Worm (Caenorhabditis elegans) whole organism, young adult: Measurements from ENCODE around the gene C06A1.7.

Experiments used
- F22D6.2 ChIP-seq: sonication (generic microtip); optimal IDR thresholded peaks from 2 replicates; lab custom pipeline; 2016; ENCODE audit warnings: mild to moderate bottlenecking, missing genetic modification characterization, missing compliant biosample characterization
- F52B5.7 ChIP-seq: sonication (generic microtip); optimal IDR thresholded peaks from 2 replicates; lab custom pipeline; 2016; ENCODE audit warnings: mild to moderate bottlenecking, missing genetic modification characterization, missing compliant biosample characterization
- K11D2.4 ChIP-seq: fragments of 200-800 bp; sonication (Bioruptor generic); IDR thresholded peaks from 2 replicates; pipeline ENCODE4 v1.3.6; 2022; ENCODE audit warnings: missing genetic modification reagents, missing genetic modification characterization, missing compliant biosample characterization
- Y53F4B.3 ChIP-seq: fragments of 200-800 bp; sonication (Bioruptor generic); IDR thresholded peaks from 2 replicates; pipeline ENCODE4 v1.3.6; 2022; ENCODE audit warnings: missing genetic modification reagents, missing genetic modification characterization, missing compliant biosample characterization
- Y56A3A.18 ChIP-seq: fragments of 200-800 bp; sonication (Bioruptor generic); IDR thresholded peaks from 2 replicates; pipeline ENCODE4 v1.3.6; 2022; ENCODE audit warnings: missing genetic modification reagents, missing genetic modification characterization, missing compliant biosample characterization
- Y67H2A.10 ChIP-seq: fragments of 200-800 bp; sonication (Bioruptor generic); conservative IDR thresholded peaks from 2 replicates; pipeline ENCODE4 v1.3.6; 2022; ENCODE audit warnings: missing genetic modification reagents, missing genetic modification characterization, missing compliant biosample characterization
- atf-7 ChIP-seq: sonication (generic microtip); optimal IDR thresholded peaks from 2 replicates; lab custom pipeline; 2017; ENCODE audit warnings: mild to moderate bottlenecking, missing genetic modification characterization, missing compliant biosample characterization
- ceh-100 ChIP-seq: fragments of 200-800 bp; sonication (Bioruptor generic); IDR thresholded peaks from 2 replicates; pipeline ENCODE4 v1.3.6; 2022; ENCODE audit warnings: missing genetic modification reagents, missing genetic modification characterization, missing compliant biosample characterization
- ceh-58 ChIP-seq: fragments of 200-800 bp; sonication (Bioruptor generic); IDR thresholded peaks from 2 replicates; pipeline ENCODE4 v1.3.6; 2022; ENCODE audit warnings: missing genetic modification characterization, missing compliant biosample characterization
- ceh-91 ChIP-seq: fragments of 200-800 bp; sonication (Bioruptor generic); IDR thresholded peaks from 2 replicates; pipeline ENCODE4 v1.3.6; 2022; ENCODE audit warnings: missing genetic modification reagents, missing genetic modification characterization, missing compliant biosample characterization
- ets-4 ChIP-seq: fragments of 200-800 bp; sonication (Bioruptor generic); optimal IDR thresholded peaks from 2 replicates; lab custom pipeline; 2018; ENCODE audit warnings: mild to moderate bottlenecking, missing genetic modification characterization, missing compliant biosample characterization
- fkh-3 ChIP-seq: sonication (generic microtip); optimal IDR thresholded peaks from 2 replicates; lab custom pipeline; 2016; ENCODE audit warnings: mild to moderate bottlenecking, missing genetic modification characterization, missing compliant biosample characterization
- him-1 ChIP-seq: sonication (generic microtip); optimal IDR thresholded peaks from 2 replicates; lab custom pipeline; 2016; ENCODE audit warnings: missing genotype, missing genetic modification reagents, missing genetic modification characterization, missing compliant biosample characterization
- let-526 ChIP-seq: fragments of 200-800 bp; sonication (Bioruptor generic); IDR thresholded peaks from 2 replicates; pipeline ENCODE4 v1.3.6; 2022; ENCODE audit warnings: missing genetic modification reagents, missing genetic modification characterization, missing compliant biosample characterization
- let-607 ChIP-seq, 2 experiments: fragments of 200-800 bp in 1 of 2; sonication (Bioruptor generic) in 1 of 2; sonication (generic microtip) in 1 of 2; optimal IDR thresholded peaks; 2 replicates each; lab custom pipeline; 2016 to 2018; ENCODE audit warnings: mild to moderate bottlenecking in 2 of 2, missing compliant biosample characterization in 2 of 2, missing genetic modification characterization in 2 of 2, moderate library complexity in 2 of 2, missing genotype in 1 of 2
- lin-35 ChIP-seq, 3 experiments: fragments of 150-350 bp in 2 of 3; sonication (generic microtip) in 1 of 3; optimal IDR thresholded peaks; 2 replicates each; lab custom pipeline; 2014 to 2018; ENCODE audit warnings: missing biosample characterization in 3 of 3, missing genetic modification characterization in 3 of 3, missing genetic modification reagents in 3 of 3
- lin-54 ChIP-seq: fragments of 200-800 bp; sonication (Bioruptor generic); optimal IDR thresholded peaks from 2 replicates; lab custom pipeline; 2018; ENCODE audit warnings: mild to moderate bottlenecking, missing genetic modification characterization, missing compliant biosample characterization
- madf-6 ChIP-seq: fragments of 200-800 bp; sonication (Bioruptor generic); IDR thresholded peaks from 2 replicates; pipeline ENCODE4 v1.3.6; 2022; ENCODE audit warnings: missing genetic modification reagents, missing genetic modification characterization, missing compliant biosample characterization
- mxl-1 ChIP-seq: sonication (generic microtip); optimal IDR thresholded peaks from 2 replicates; lab custom pipeline; 2016; ENCODE audit warnings: missing genetic modification characterization, missing compliant biosample characterization
- nhr-120 ChIP-seq: fragments of 200-800 bp; sonication (Bioruptor generic); IDR thresholded peaks from 2 replicates; pipeline ENCODE4 v1.3.6; 2022; ENCODE audit warnings: missing genetic modification characterization, missing compliant biosample characterization
- nhr-90 ChIP-seq: sonication (generic microtip); optimal IDR thresholded peaks from 2 replicates; lab custom pipeline; 2016; ENCODE audit warnings: missing genotype, mild to moderate bottlenecking, missing genetic modification characterization, missing compliant biosample characterization
- pbrm-1 ChIP-seq: fragments of 200-800 bp; sonication (Bioruptor generic); IDR thresholded peaks from 2 replicates; pipeline ENCODE4 v1.3.6; 2022; ENCODE audit warnings: missing genetic modification reagents, missing genetic modification characterization, missing compliant biosample characterization
- pha-4 ChIP-seq: fragments of 150-350 bp; sonication (generic microtip); optimal IDR thresholded peaks from 2 replicates; lab custom pipeline; 2014; ENCODE audit warnings: missing biosample characterization, missing genetic modification reagents, missing genetic modification characterization
- rcor-1 ChIP-seq: fragments of 200-800 bp; sonication (Bioruptor generic); IDR thresholded peaks from 2 replicates; pipeline ENCODE4 v1.3.6; 2022; ENCODE audit warnings: missing genetic modification reagents, missing genetic modification characterization, missing compliant biosample characterization
- rpc-1 ChIP-seq, 2 experiments: fragments of 150-350 bp in 1 of 2; sonication (generic microtip) in 1 of 2; optimal IDR thresholded peaks; 2 replicates each; lab custom pipeline; 2014 to 2018; ENCODE audit warnings: missing biosample characterization in 1 of 2, missing genetic modification characterization in 1 of 2, missing genetic modification reagents in 1 of 2, missing genotype in 1 of 2
- somi-1 ChIP-seq: fragments of 200-800 bp; sonication (Bioruptor generic); optimal IDR thresholded peaks from 2 replicates; lab custom pipeline; 2018; ENCODE audit warnings: mild to moderate bottlenecking, missing genetic modification characterization, missing compliant biosample characterization
- tlf-1 ChIP-seq: fragments of 200-800 bp; sonication (Bioruptor generic); optimal IDR thresholded peaks from 2 replicates; lab custom pipeline; 2018; ENCODE audit warnings: mild to moderate bottlenecking, missing genetic modification characterization, missing compliant biosample characterization
- xnd-1 ChIP-seq: sonication (generic microtip); optimal IDR thresholded peaks from 2 replicates; lab custom pipeline; 2016; ENCODE audit warnings: missing genotype, missing genetic modification reagents, missing genetic modification characterization, missing compliant biosample characterization
- zfh-2 ChIP-seq: fragments of 200-800 bp; sonication (Bioruptor generic); conservative IDR thresholded peaks from 2 replicates; pipeline ENCODE4 v1.3.6; 2022; ENCODE audit warnings: missing genetic modification reagents, missing genetic modification characterization, missing compliant biosample characterization
- ztf-26 ChIP-seq: sonication (generic microtip); optimal IDR thresholded peaks from 2 replicates; lab custom pipeline; 2017; ENCODE audit warnings: missing genetic modification characterization, missing compliant biosample characterization

Gene C06A1.7

ce11 chrII:10608821-10609220, 44.1 kb downstream of the C06A1.7 start:
- TF ChIP-seq nhr-90 (tag; lab: Kevin White, UChicago), result no peak
- no peak for TF ChIP-seq ets-4
- no peak for TF ChIP-seq ztf-26 (tag; lab: Kevin White, UChicago)
- TF ChIP-seq ceh-100, result no peak
- TF ChIP-seq fkh-3, result no peak
- TF ChIP-seq let-526 (GFP tag; lab: Robert Waterston, UW), result no peak
- TF ChIP-seq atf-7 (tag; lab: Kevin White, UChicago), result no peak
- TF ChIP-seq K11D2.4 (GFP tag; lab: Robert Waterston, UW), result no peak
- TF ChIP-seq let-607 (tag; optimal IDR thresholded peaks at IDR 0.05; lab: Kevin White, UChicago), result no peak
- TF ChIP-seq rcor-1 (GFP tag; lab: Robert Waterston, UW), result no peak
- no peak for TF ChIP-seq ceh-58 (GFP tag; lab: Robert Waterston, UW)
- no peak for TF ChIP-seq zfh-2 (GFP tag; lab: Robert Waterston, UW)
- no peak for TF ChIP-seq nhr-120 (GFP tag; lab: Robert Waterston, UW)
- TF ChIP-seq xnd-1 (tag; lab: Kevin White, UChicago), result no peak
- TF ChIP-seq F22D6.2 (tag; lab: Kevin White, UChicago), result no peak
- TF ChIP-seq lin-35 (GFP tag; optimal IDR thresholded peaks at IDR 0.05; lab: Kevin White, UChicago), result no peak

DNA sequence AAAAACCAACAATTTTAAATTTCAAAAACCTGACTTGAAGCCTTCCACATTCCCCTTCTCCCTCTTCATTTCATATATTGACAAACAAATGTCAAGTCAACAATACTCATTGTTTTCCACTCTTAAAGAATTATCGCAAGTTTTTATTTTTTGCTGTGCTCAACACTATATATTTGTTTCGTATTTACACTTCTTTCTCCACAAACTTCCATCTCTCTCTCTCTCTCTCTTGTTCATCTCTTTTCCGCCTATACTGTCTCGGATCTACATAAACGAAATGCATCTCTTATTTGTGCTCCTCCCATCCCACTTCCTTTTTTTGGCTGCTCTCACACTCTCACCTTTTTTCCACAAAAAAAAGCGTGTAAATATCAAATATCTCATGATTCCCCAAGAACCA, 48.1 kb downstream of the C06A1.7 start, which contains the start of gene C14A4.12:
Gene C14A4.12, plus strand, starts transcription at position 301 of the 400 bp plus-strand sequence.
- TF ChIP-seq tlf-1 (GFP tag; lab: Kevin White, UChicago) (no peak), mxl-1 (tag; lab: Kevin White, UChicago) (no peak), Y67H2A.10 (GFP tag; lab: Robert Waterston, UW) (no peak), rcor-1 (GFP tag; lab: Robert Waterston, UW) (no peak), ztf-26 (tag; lab: Kevin White, UChicago) (no peak), zfh-2 (GFP tag; lab: Robert Waterston, UW) (no peak), lin-54 (GFP tag; lab: Kevin White, UChicago) (no peak), madf-6 (GFP tag; lab: Robert Waterston, UW) (no peak), let-526 (GFP tag; lab: Robert Waterston, UW) (no peak), him-1 (no peak), pbrm-1 (GFP tag; lab: Robert Waterston, UW) (no peak), Y53F4B.3 (no peak), rpc-1 (optimal IDR thresholded peaks at IDR 0.05; lab: Kevin White, UChicago) (no peak), rpc-1 (tag; optimal IDR thresholded peaks at IDR 0.05; lab: Kevin White, UChicago) (no peak), somi-1 (GFP tag; lab: Kevin White, UChicago) (no peak), Y56A3A.18 (GFP tag; lab: Robert Waterston, UW) (no peak), ceh-91 (GFP tag; lab: Robert Waterston, UW) (no peak), pha-4 (tag; lab: Kevin White, UChicago) (no peak), F52B5.7 (tag; lab: Kevin White, UChicago) (no peak), ets-4 (no peak)
- TF ChIP-seq, all 124 proteins: peak for 0
